Worm (Caenorhabditis elegans) whole organism, late embryonic: ENCODE measurements around the gene gur-4.
A peak's percentile ranks its signal among the peaks of the same experiment; 100 is the strongest.

ENCODE experiments used
- C08G9.2 ChIP-seq: sonication (generic microtip); optimal IDR thresholded peaks from 2 replicates; lab custom pipeline; 2016; ENCODE audit warnings: mild to moderate bottlenecking, missing genetic modification characterization, moderate library complexity, missing compliant biosample characterization
- C38D4.7 ChIP-seq: fragments of 200-800 bp; sonication (Bioruptor generic); optimal IDR thresholded peaks from 2 replicates; lab custom pipeline; 2018; ENCODE audit warnings: mild to moderate bottlenecking, missing genetic modification characterization, moderate library complexity, missing compliant biosample characterization
- K02D7.2 ChIP-seq: sonication (generic microtip); optimal IDR thresholded peaks from 2 replicates; lab custom pipeline; 2017; ENCODE audit warnings: mild to moderate bottlenecking, missing genetic modification characterization, missing compliant biosample characterization
- T23F11.4 ChIP-seq: fragments of 200-800 bp; sonication (Bioruptor generic); optimal IDR thresholded peaks from 2 replicates; lab custom pipeline; 2018; ENCODE audit warnings: mild to moderate bottlenecking, missing genetic modification characterization, missing compliant biosample characterization
- ahr-1 ChIP-seq: sonication (generic microtip); optimal IDR thresholded peaks from 2 replicates; lab custom pipeline; 2016; ENCODE audit warnings: missing genetic modification characterization, missing compliant biosample characterization
- ama-1 ChIP-seq: fragments of 150-350 bp; optimal IDR thresholded peaks from 2 replicates; lab custom pipeline; 2014
- ceh-19 ChIP-seq: fragments of 200-800 bp; sonication (Bioruptor generic); optimal IDR thresholded peaks from 2 replicates; lab custom pipeline; 2018; ENCODE audit warnings: mild to moderate bottlenecking, missing genetic modification characterization, missing compliant biosample characterization
- ceh-31 ChIP-seq: sonication (generic microtip); optimal IDR thresholded peaks from 2 replicates; lab custom pipeline; 2016; ENCODE audit warnings: missing genetic modification characterization, missing compliant biosample characterization
- ceh-34 ChIP-seq: sonication (generic microtip); optimal IDR thresholded peaks from 2 replicates; lab custom pipeline; 2016; ENCODE audit warnings: mild to moderate bottlenecking, missing genetic modification characterization, missing compliant biosample characterization
- ceh-45 ChIP-seq: fragments of 200-800 bp; sonication (Bioruptor generic); IDR thresholded peaks from 2 replicates; pipeline ENCODE4 v1.3.6; 2022; ENCODE audit warnings: missing genetic modification reagents, missing genetic modification characterization, missing compliant biosample characterization
- ceh-48 ChIP-seq: sonication (generic microtip); optimal IDR thresholded peaks from 2 replicates; lab custom pipeline; 2016; ENCODE audit warnings: missing genetic modification characterization, inconsistent platforms, missing compliant biosample characterization
- ceh-6 ChIP-seq: fragments of 200-800 bp; sonication (Bioruptor generic); optimal IDR thresholded peaks from 2 replicates; lab custom pipeline; 2018; ENCODE audit warnings: mild to moderate bottlenecking, missing genetic modification characterization, missing compliant biosample characterization
- dmd-4 ChIP-seq: sonication (generic microtip); optimal IDR thresholded peaks from 2 replicates; lab custom pipeline; 2016; ENCODE audit warnings: borderline replicate concordance, missing genetic modification characterization, missing compliant biosample characterization
- elt-4 ChIP-seq: sonication (generic microtip); optimal IDR thresholded peaks from 2 replicates; lab custom pipeline; 2016; ENCODE audit warnings: missing genetic modification characterization, missing compliant biosample characterization
- eyg-1 ChIP-seq: sonication (generic microtip); optimal IDR thresholded peaks from 2 replicates; lab custom pipeline; 2016; ENCODE audit warnings: missing genotype, missing genetic modification characterization, missing compliant biosample characterization
- fkh-6 ChIP-seq: sonication (generic microtip); optimal IDR thresholded peaks from 2 replicates; lab custom pipeline; 2016; ENCODE audit warnings: missing genetic modification characterization, missing compliant biosample characterization
- gmeb-2 ChIP-seq: sonication (generic microtip); optimal IDR thresholded peaks from 2 replicates; lab custom pipeline; 2016; ENCODE audit warnings: missing genetic modification characterization, inconsistent platforms, missing compliant biosample characterization
- hlh-13 ChIP-seq: fragments of 200-800 bp; sonication (Bioruptor generic); optimal IDR thresholded peaks from 2 replicates; lab custom pipeline; 2018; ENCODE audit warnings: mild to moderate bottlenecking, missing genetic modification characterization, missing compliant biosample characterization
- hlh-30 ChIP-seq: sonication (generic microtip); optimal IDR thresholded peaks from 2 replicates; lab custom pipeline; 2017; ENCODE audit warnings: antibody characterized with exemption, missing genetic modification characterization, missing compliant biosample characterization; ENCODE audit not compliant: insufficient read depth
- hlh-6 ChIP-seq: sonication (generic microtip); optimal IDR thresholded peaks from 2 replicates; lab custom pipeline; 2016; ENCODE audit warnings: missing genotype, missing genetic modification characterization, missing compliant biosample characterization
- hlh-8 ChIP-seq: sonication (generic microtip); optimal IDR thresholded peaks from 2 replicates; lab custom pipeline; 2016; ENCODE audit warnings: missing genotype, missing genetic modification characterization, missing compliant biosample characterization
- lim-6 ChIP-seq: sonication (generic microtip); optimal IDR thresholded peaks from 2 replicates; lab custom pipeline; 2016; ENCODE audit warnings: missing genetic modification characterization, missing compliant biosample characterization
- lin-11 ChIP-seq: fragments of 200-800 bp; sonication (Bioruptor generic); optimal IDR thresholded peaks from 2 replicates; lab custom pipeline; 2018; ENCODE audit warnings: mild to moderate bottlenecking, missing genetic modification characterization, missing compliant biosample characterization
- mec-3 ChIP-seq: sonication (generic microtip); optimal IDR thresholded peaks from 2 replicates; lab custom pipeline; 2016; ENCODE audit warnings: borderline replicate concordance, missing genetic modification characterization, missing compliant biosample characterization
- nfya-1 ChIP-seq: sonication (generic microtip); optimal IDR thresholded peaks from 2 replicates; lab custom pipeline; 2017; ENCODE audit warnings: missing genetic modification characterization, mild to moderate bottlenecking, missing compliant biosample characterization, antibody characterized with exemption, moderate library complexity
- nhr-11 ChIP-seq: fragments of 150-350 bp; optimal IDR thresholded peaks from 2 replicates; lab custom pipeline; 2014; ENCODE audit warnings: missing biosample characterization, missing genetic modification characterization
- pax-1 ChIP-seq: fragments of 150-350 bp; optimal IDR thresholded peaks from 2 replicates; lab custom pipeline; 2014; ENCODE audit warnings: missing biosample characterization, missing genetic modification characterization
- pqm-1 ChIP-seq: sonication (generic microtip); optimal IDR thresholded peaks from 2 replicates; lab custom pipeline; 2016; ENCODE audit warnings: missing genetic modification characterization, missing compliant biosample characterization
- rnt-1 ChIP-seq: sonication (generic microtip); optimal IDR thresholded peaks from 2 replicates; lab custom pipeline; 2016; ENCODE audit warnings: missing genetic modification characterization, missing compliant biosample characterization
- sox-2 ChIP-seq: fragments of 200-800 bp; sonication (Bioruptor generic); IDR thresholded peaks from 2 replicates; pipeline ENCODE4 v1.3.6; 2022; ENCODE audit warnings: missing genetic modification reagents, missing genetic modification characterization, missing compliant biosample characterization
- syd-9 ChIP-seq: sonication (generic microtip); optimal IDR thresholded peaks from 2 replicates; lab custom pipeline; 2016; ENCODE audit warnings: mild to moderate bottlenecking, missing genetic modification characterization, moderate library complexity, missing compliant biosample characterization
- tbx-2 ChIP-seq: sonication (generic microtip); optimal IDR thresholded peaks from 2 replicates; lab custom pipeline; 2016; ENCODE audit warnings: missing genetic modification characterization, missing compliant biosample characterization
- ttx-3 ChIP-seq: sonication (generic microtip); optimal IDR thresholded peaks from 2 replicates; lab custom pipeline; 2016; ENCODE audit warnings: missing genetic modification reagents, missing genetic modification characterization, missing compliant biosample characterization
- zip-5 ChIP-seq: sonication (generic microtip); optimal IDR thresholded peaks from 2 replicates; lab custom pipeline; 2016; ENCODE audit warnings: missing genetic modification characterization, missing compliant biosample characterization
- ztf-16 ChIP-seq: sonication (generic microtip); optimal IDR thresholded peaks from 2 replicates; lab custom pipeline; 2017; ENCODE audit warnings: missing genetic modification characterization, missing compliant biosample characterization

gur-4 gene

DNA sequence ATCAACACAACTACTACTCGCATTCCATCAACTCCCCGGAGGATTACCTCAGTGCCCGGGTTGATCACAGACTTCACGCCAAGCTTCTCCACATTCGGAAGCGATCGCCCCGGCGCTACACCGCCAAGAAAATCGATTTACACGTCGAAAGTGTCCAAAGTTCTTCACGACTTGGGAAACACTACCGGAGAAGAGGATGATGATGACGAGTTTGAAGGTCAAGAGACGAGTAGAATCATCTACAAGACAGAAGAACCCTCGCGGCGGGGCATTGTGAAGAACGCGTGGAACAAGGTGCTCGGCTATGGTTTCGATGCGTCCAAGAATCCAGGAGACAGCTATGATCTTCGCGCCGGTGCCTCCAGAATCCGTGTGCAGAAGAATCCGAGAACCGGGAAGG is 40.5 kb upstream of the gur-4 start:
- no peak for TF ChIP-seq sox-2
- TF ChIP-seq ahr-1, result no peak
- TF ChIP-seq nfya-1 (tag; lab: Kevin White, UChicago), result no peak
- TF ChIP-seq ceh-48 (tag; lab: Kevin White, UChicago), result no peak
- no peak for TF ChIP-seq lin-11 (tag; lab: Kevin White, UChicago)
- TF ChIP-seq rnt-1 (tag; lab: Kevin White, UChicago), result no peak
- no peak for TF ChIP-seq pax-1 (tag; lab: Kevin White, UChicago)
- no peak for TF ChIP-seq syd-9
- no peak for TF ChIP-seq hlh-30 (tag; lab: Kevin White, UChicago)
- no peak for TF ChIP-seq ceh-6 (GFP tag; lab: Kevin White, UChicago)
- no peak for TF ChIP-seq hlh-6 (tag; lab: Kevin White, UChicago)
- no peak for TF ChIP-seq tbx-2 (tag; lab: Kevin White, UChicago)
- TF ChIP-seq hlh-13 (GFP tag; lab: Kevin White, UChicago), result no peak

DNA sequence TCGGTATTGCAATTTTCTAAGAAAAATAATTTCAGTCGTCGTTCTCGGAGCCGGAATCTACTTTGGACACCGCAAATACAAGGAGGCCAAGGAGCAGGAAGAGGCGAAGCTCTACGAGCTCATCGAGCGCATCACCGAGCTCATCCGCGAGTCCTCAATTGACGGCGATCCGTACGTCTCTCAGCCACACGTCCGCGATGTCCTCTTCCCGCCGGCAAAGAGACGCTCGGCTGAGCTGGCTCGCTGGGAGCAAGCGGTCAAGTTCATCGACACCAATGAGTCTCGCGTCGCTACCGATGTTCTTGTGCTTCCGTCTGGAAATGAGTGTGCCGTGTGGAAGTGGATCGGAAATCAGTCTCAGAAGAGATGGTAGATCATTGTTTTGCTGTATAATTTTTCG is 39.1 kb upstream of the gur-4 start:
- TF ChIP-seq T23F11.4 (GFP tag; lab: Kevin White, UChicago) (no peak), C38D4.7 (GFP tag; lab: Kevin White, UChicago) (no peak), C08G9.2 (tag; lab: Kevin White, UChicago) (no peak), ceh-19 (no peak), dmd-4 (no peak), pqm-1 (tag; lab: Kevin White, UChicago) (no peak), tbx-2 (tag; lab: Kevin White, UChicago) (no peak), ceh-45 (GFP tag; lab: Robert Waterston, UW) (no peak), rnt-1 (tag; lab: Kevin White, UChicago) (no peak), ceh-31 (no peak)

DNA sequence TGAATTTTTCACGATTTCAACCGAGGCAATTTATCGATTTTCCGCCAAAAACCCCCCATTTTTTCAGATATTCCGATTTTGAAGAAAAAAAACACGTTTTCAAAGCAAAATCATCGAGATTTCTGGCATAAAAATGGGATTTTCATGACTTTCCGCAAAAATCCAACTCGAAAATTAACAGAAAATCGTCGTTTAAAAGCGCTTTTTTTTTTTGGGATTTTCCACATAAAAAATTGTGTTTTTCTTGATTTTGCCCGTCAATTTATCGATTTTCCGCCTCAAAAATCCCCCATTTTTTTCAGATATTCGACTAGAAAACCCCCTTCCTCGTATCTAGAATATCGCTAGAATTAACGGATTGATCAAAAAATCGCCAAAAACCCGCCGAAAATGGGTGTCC is 36.0 kb upstream of the gur-4 start, which contains the start of gene xrn-1:
TSS of gene xrn-1 (plus strand) at position 301 of the 400 bp plus-strand sequence.
- TF ChIP-seq lin-11 (tag; lab: Kevin White, UChicago) (no peak), eyg-1 (tag; lab: Kevin White, UChicago) (no peak), dmd-4 (no peak), zip-5 (no peak), lim-6 (tag; lab: Kevin White, UChicago) (no peak), hlh-8 (tag; lab: Kevin White, UChicago) (no peak), C38D4.7 (GFP tag; lab: Kevin White, UChicago) (no peak), ceh-45 (GFP tag; lab: Robert Waterston, UW) (no peak), K02D7.2 (tag; lab: Kevin White, UChicago) (no peak), ama-1 (lab: Kevin White, UChicago) (no peak), ceh-19 (no peak), ahr-1 (no peak), ceh-34 (tag; lab: Kevin White, UChicago) (no peak), nhr-11 (tag; lab: Kevin White, UChicago) (no peak), fkh-6 (tag; lab: Kevin White, UChicago) (no peak), elt-4 (no peak), T23F11.4 (GFP tag; lab: Kevin White, UChicago) (no peak), ttx-3 (tag; lab: Kevin White, UChicago) (no peak), gmeb-2 (tag; lab: Kevin White, UChicago) (no peak)
- TF ChIP-seq, all 69 proteins: peak for 0

DNA sequence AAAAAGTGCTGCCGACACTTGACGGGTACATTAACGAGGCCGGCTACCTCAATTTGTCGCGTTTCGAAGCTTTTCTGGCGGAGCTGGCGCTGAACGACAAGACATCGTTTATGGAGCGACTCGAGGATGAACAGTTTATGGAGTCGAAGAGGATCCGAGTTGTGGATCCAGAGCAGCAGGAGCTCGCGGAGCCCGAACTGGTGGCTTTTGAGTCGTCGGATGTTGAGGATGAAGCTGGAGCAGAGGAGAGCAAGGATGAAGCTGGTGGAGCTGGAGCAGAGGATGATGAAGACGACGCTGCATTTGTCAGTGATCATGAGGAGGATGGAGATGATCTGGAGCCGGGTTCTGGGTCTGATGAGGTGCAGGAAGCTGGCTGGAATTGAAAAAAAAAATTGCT is 29.7 kb upstream of the gur-4 start:
- no peak for TF ChIP-seq ztf-16
- peak; percentile 25 for TF ChIP-seq mec-3 (tag; lab: Kevin White, UChicago)

DNA sequence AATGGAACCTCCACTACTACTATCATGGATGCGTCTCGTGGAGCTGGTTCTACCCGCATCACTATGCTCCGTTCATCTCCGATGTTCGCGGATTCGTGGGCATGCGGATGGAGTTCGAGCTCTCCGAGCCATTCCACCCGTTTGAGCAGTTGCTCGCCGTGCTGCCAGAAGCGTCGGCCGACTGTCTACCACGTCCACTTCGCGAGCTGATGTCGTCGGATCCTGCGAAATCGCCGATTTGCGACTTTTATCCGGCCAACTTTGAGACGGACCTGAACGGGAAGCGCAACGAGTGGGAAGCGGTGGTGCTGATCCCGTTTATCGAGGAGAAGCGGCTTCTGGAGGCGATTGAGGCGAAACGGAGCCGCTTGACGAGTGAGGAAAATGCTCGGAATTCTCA is 26.7 kb upstream of the gur-4 start:
- no peak for TF ChIP-seq ahr-1
- TF ChIP-seq mec-3 (tag; lab: Kevin White, UChicago), result peak; percentile 4
